Fruit fly (Drosophila melanogaster): Measurements from ENCODE around the gene CCT2.

CCT2 gene

dm6 chrX:9060078-9060477, 29.2 kb upstream of the CCT2 start (continued):
- TF ChIP-seq CG14965 (GFP tag; optimal IDR thresholded peaks at IDR 0.05; ENCODE audit: borderline replicate concordance) (no peak), Mad (GFP tag; optimal IDR thresholded peaks at IDR 0.05) (peak; percentile 6), sr (GFP tag; IDR thresholded peaks at IDR 0.05) (peak; percentile 23; the same call in 1 of the 3 replicates), so (GFP tag; IDR thresholded peaks at IDR 0.05) (peak; percentile 71; the same call in 2 of the 3 replicates), Tbp (GFP tag; optimal IDR thresholded peaks at IDR 0.05) (no peak), CG3726 (GFP tag; IDR thresholded peaks at IDR 0.05) (peak; percentile 59; the same call in 1 of the 3 replicates), CG32532 (GFP tag; IDR thresholded peaks at IDR 0.05) (peak; percentile 49; the same call in 1 of the 2 replicates), CG17385 (GFP tag; optimal IDR thresholded peaks at IDR 0.05) (peak; percentile 80), CG2120 (GFP tag; optimal IDR thresholded peaks at IDR 0.05) (peak; percentile 59), slp2 (GFP tag; optimal IDR thresholded peaks at IDR 0.05) (no peak), CHES-1-like (GFP tag; optimal IDR thresholded peaks at IDR 0.05) (peak; percentile 6), CG9727 (GFP tag; optimal IDR thresholded peaks at IDR 0.05) (peak; percentile 49), D19A (tag; optimal IDR thresholded peaks at IDR 0.05) (peak; percentile 72), en (GFP tag; optimal IDR thresholded peaks at IDR 0.05) (no peak), schlank (tag; optimal IDR thresholded peaks at IDR 0.05) (peak; percentile 21), danr (GFP tag; IDR thresholded peaks at IDR 0.05) (0 out of 2 replicates have a peak, but pooled peaks have one; percentile 33), CG10209 (GFP tag; optimal IDR thresholded peaks at IDR 0.05) (peak; percentile 68), gfzf (GFP tag; optimal IDR thresholded peaks at IDR 0.05) (no peak), Chrac-16 (GFP tag; optimal IDR thresholded peaks at IDR 0.05) (peak; percentile 14), Eip74EF (GFP tag; optimal IDR thresholded peaks at IDR 0.05) (peak in 1 of 2 experiments; percentile 50), CG12299 (tag; optimal IDR thresholded peaks at IDR 0.05) (peak; percentile 73), Six4 (GFP tag; optimal IDR thresholded peaks at IDR 0.05) (peak; percentile 58), ab (GFP tag; optimal IDR thresholded peaks at IDR 0.05) (peak; percentile 12), trh (GFP tag; optimal IDR thresholded peaks at IDR 0.05) (no peak), CG15601 (tag; optimal IDR thresholded peaks at IDR 0.05) (peak; percentile 68), CG12219 (GFP tag; optimal IDR thresholded peaks at IDR 0.05) (peak; percentile 82), CG15696 (tag; optimal IDR thresholded peaks at IDR 0.05) (no peak), zfh2 (GFP tag; optimal IDR thresholded peaks at IDR 0.05) (peak; percentile 27), cg (GFP tag; optimal IDR thresholded peaks at IDR 0.05) (peak; percentile 31), fru (optimal IDR thresholded peaks at IDR 0.05) (no peak), CG12071 (GFP tag; optimal IDR thresholded peaks at IDR 0.05) (peak; percentile 75), CG12155 (GFP tag; optimal IDR thresholded peaks at IDR 0.05) (peak; percentile 26), caup (GFP tag; optimal IDR thresholded peaks at IDR 0.05; ENCODE audit: severe bottlenecking) (peak; percentile 57), mld (GFP tag; IDR thresholded peaks at IDR 0.05; ENCODE audit: partially characterized antibody) (no peak), kah (GFP tag; optimal IDR thresholded peaks at IDR 0.05) (peak; percentile 61), CG2129 (GFP tag; IDR thresholded peaks at IDR 0.05; ENCODE audit: partially characterized antibody) (no peak), pzg (GFP tag; optimal IDR thresholded peaks at IDR 0.05) (no peak), dm (GFP tag; optimal IDR thresholded peaks at IDR 0.05) (peak; percentile 23), Hr51 (GFP tag; optimal IDR thresholded peaks at IDR 0.05) (peak; percentile 11 to 89), Ravus (GFP tag; IDR thresholded peaks at IDR 0.05) (no peak), CG1529 (GFP tag; optimal IDR thresholded peaks at IDR 0.05) (peak; percentile 68), stc (GFP tag; IDR thresholded peaks at IDR 0.05) (0 out of 2 replicates have a peak, but pooled peaks have one; percentile 39), CG6175 (GFP tag; IDR thresholded peaks at IDR 0.05) (no peak), vvl (GFP tag; IDR thresholded peaks at IDR 0.05) (peak; percentile 86), CG5245 (GFP tag; optimal IDR thresholded peaks at IDR 0.05) (peak; percentile 33), fu2 (GFP tag; optimal IDR thresholded peaks at IDR 0.05) (no peak), Hr78 (GFP tag; optimal IDR thresholded peaks at IDR 0.05) (peak in 1 of 2 experiments; percentile 22), Bdp1 (GFP tag; optimal IDR thresholded peaks at IDR 0.05) (no peak), ranshi (GFP tag; IDR thresholded peaks at IDR 0.05) (peak; percentile 80), CG7372 (GFP tag; IDR thresholded peaks at IDR 0.05) (peak; percentile 33; the same call in 1 of the 2 replicates), C15 (GFP tag; IDR thresholded peaks at IDR 0.05) (no peak)
